Worm (Caenorhabditis elegans) whole organism, L4 larva: ENCODE data around the gene lec-11.

Experiments
- D1046.2 ChIP-seq: fragments of 200-800 bp; sonication (Bioruptor generic); IDR thresholded peaks from 2 replicates; pipeline ENCODE4 v1.3.6; 2022; ENCODE audit warnings: missing genetic modification characterization, missing compliant biosample characterization
- F10B5.3 ChIP-seq: sonication (generic microtip); optimal IDR thresholded peaks from 2 replicates; lab custom pipeline; 2016; ENCODE audit warnings: mild to moderate bottlenecking, missing genetic modification characterization, missing compliant biosample characterization
- F37D6.2 ChIP-seq: sonication (generic microtip); optimal IDR thresholded peaks from 2 replicates; lab custom pipeline; 2016; ENCODE audit warnings: mild to moderate bottlenecking, missing genetic modification characterization, missing compliant biosample characterization
- F49E8.2 ChIP-seq: sonication (generic microtip); optimal IDR thresholded peaks from 2 replicates; lab custom pipeline; 2016; ENCODE audit warnings: missing compliant biosample characterization, mild to moderate bottlenecking, missing genetic modification characterization, borderline replicate concordance
- T26A8.4 ChIP-seq: fragments of 200-800 bp; sonication (Bioruptor generic); IDR thresholded peaks from 2 replicates; pipeline ENCODE4 v1.3.6; 2022; ENCODE audit warnings: missing genetic modification characterization, missing compliant biosample characterization
- ZK337.2 ChIP-seq: fragments of 200-800 bp; sonication (Bioruptor generic); IDR thresholded peaks from 2 replicates; pipeline ENCODE4 v1.3.6; 2022; ENCODE audit warnings: missing genetic modification reagents, missing genetic modification characterization, missing compliant biosample characterization
- aha-1 ChIP-seq: fragments of 150-350 bp; peaks from one replicate; lab custom pipeline; 2014; ENCODE audit warnings: missing biosample characterization, missing genetic modification characterization
- arid-1 ChIP-seq: fragments of 200-800 bp; sonication (Bioruptor generic); conservative IDR thresholded peaks from 2 replicates; pipeline ENCODE4 v1.3.6; 2022; ENCODE audit warnings: missing genetic modification reagents, missing genetic modification characterization, missing compliant biosample characterization
- ceh-20 ChIP-seq: fragments of 200-800 bp; sonication (Bioruptor generic); IDR thresholded peaks from 2 replicates; pipeline ENCODE4 v1.3.6; 2022; ENCODE audit warnings: missing genetic modification reagents, missing genetic modification characterization, missing compliant biosample characterization
- ceh-32 ChIP-seq: sonication (generic microtip); optimal IDR thresholded peaks from 2 replicates; lab custom pipeline; 2016; ENCODE audit warnings: mild to moderate bottlenecking, missing genetic modification characterization, missing compliant biosample characterization; ENCODE audit not compliant: poor library complexity
- ceh-44 ChIP-seq: fragments of 200-800 bp; sonication (Bioruptor generic); IDR thresholded peaks from 2 replicates; pipeline ENCODE4 v1.3.6; 2022; ENCODE audit warnings: missing genetic modification reagents, missing genetic modification characterization, missing compliant biosample characterization
- ceh-62 ChIP-seq: sonication (generic microtip); optimal IDR thresholded peaks from 2 replicates; lab custom pipeline; 2017; ENCODE audit warnings: missing biosample characterization, missing genetic modification characterization
- ceh-82 ChIP-seq: sonication (generic microtip); optimal IDR thresholded peaks from 2 replicates; lab custom pipeline; 2017; ENCODE audit warnings: missing biosample characterization, missing genetic modification characterization
- daf-16 ChIP-seq, 3 experiments: sonication (generic microtip); optimal IDR thresholded peaks; 2 replicates each; lab custom pipeline; 2016 to 2017; ENCODE audit warnings: missing genetic modification characterization in 3 of 3, missing genetic modification reagents in 3 of 3, mild to moderate bottlenecking in 2 of 3, missing compliant biosample characterization in 2 of 3, missing biosample characterization in 1 of 3, moderate library complexity in 1 of 3
- daf-19 ChIP-seq: fragments of 200-800 bp; sonication (Bioruptor generic); conservative IDR thresholded peaks from 2 replicates; pipeline ENCODE4 v1.3.6; 2022; ENCODE audit warnings: missing genetic modification characterization, missing compliant biosample characterization
- daf-8 ChIP-seq: fragments of 200-800 bp; sonication (Bioruptor generic); IDR thresholded peaks from 2 replicates; pipeline ENCODE4 v1.3.6; 2022; ENCODE audit warnings: missing genetic modification characterization, missing compliant biosample characterization
- dmd-6 ChIP-seq: fragments of 200-800 bp; sonication (Bioruptor generic); IDR thresholded peaks from 2 replicates; pipeline ENCODE4 v1.3.6; 2022; ENCODE audit warnings: missing genetic modification reagents, missing genetic modification characterization, missing compliant biosample characterization
- dmd-8 ChIP-seq: fragments of 200-800 bp; sonication (Bioruptor generic); IDR thresholded peaks from 2 replicates; pipeline ENCODE4 v1.3.6; 2022; ENCODE audit warnings: missing genetic modification characterization, missing compliant biosample characterization
- dpl-1 ChIP-seq: fragments of 150-350 bp; optimal IDR thresholded peaks from 2 replicates; lab custom pipeline; 2014; ENCODE audit warnings: missing biosample characterization, missing genetic modification reagents, missing genetic modification characterization
- duxl-1 ChIP-seq: sonication (generic microtip); optimal IDR thresholded peaks from 2 replicates; lab custom pipeline; 2016; ENCODE audit warnings: mild to moderate bottlenecking, missing genetic modification characterization, moderate library complexity, missing compliant biosample characterization; ENCODE audit not compliant: poor library complexity
- dve-1 ChIP-seq: sonication (generic microtip); optimal IDR thresholded peaks from 2 replicates; lab custom pipeline; 2017; ENCODE audit warnings: antibody characterized with exemption, mild to moderate bottlenecking, missing genetic modification characterization, missing compliant biosample characterization; ENCODE audit not compliant: insufficient read depth
- egl-27 ChIP-seq: sonication (generic microtip); optimal IDR thresholded peaks from 3 replicates; lab custom pipeline; 2017; ENCODE audit warnings: missing biosample characterization, missing genetic modification reagents, missing genetic modification characterization
- fkh-10 ChIP-seq: fragments of 150-350 bp; optimal IDR thresholded peaks from 2 replicates; lab custom pipeline; 2014; ENCODE audit warnings: missing biosample characterization, missing genetic modification reagents, missing genetic modification characterization
- fos-1 ChIP-seq: fragments of 150-350 bp; optimal IDR thresholded peaks from 2 replicates; lab custom pipeline; 2014; ENCODE audit warnings: missing biosample characterization, missing genetic modification characterization
- hif-1 ChIP-seq, 2 experiments: sonication (generic microtip); optimal IDR thresholded peaks; 2 replicates each; lab custom pipeline; 2016 to 2017; ENCODE audit warnings: missing compliant biosample characterization in 2 of 2, missing genetic modification characterization in 2 of 2, missing genetic modification reagents in 2 of 2, missing genotype in 2 of 2, mild to moderate bottlenecking in 1 of 2
- hmg-1.1 ChIP-seq: fragments of 200-800 bp; sonication (Bioruptor generic); IDR thresholded peaks from 2 replicates; pipeline ENCODE4 v1.3.6; 2022; ENCODE audit warnings: missing genetic modification reagents, missing genetic modification characterization, missing compliant biosample characterization
- lim-7 ChIP-seq: fragments of 200-800 bp; sonication (Bioruptor generic); IDR thresholded peaks from 2 replicates; pipeline ENCODE4 v1.3.6; 2022; ENCODE audit warnings: missing genetic modification characterization, missing compliant biosample characterization
- lin-15B ChIP-seq: fragments of 150-350 bp; sonication (generic microtip); optimal IDR thresholded peaks from 3 replicates; lab custom pipeline; 2014; ENCODE audit warnings: missing biosample characterization, missing genetic modification characterization
- lin-38 ChIP-seq: fragments of 200-800 bp; sonication (Bioruptor generic); IDR thresholded peaks from 2 replicates; pipeline ENCODE4 v1.3.6; 2022; ENCODE audit warnings: missing genetic modification reagents, missing genetic modification characterization, missing compliant biosample characterization
- lir-3 ChIP-seq: sonication (generic microtip); optimal IDR thresholded peaks from 2 replicates; lab custom pipeline; 2016; ENCODE audit warnings: mild to moderate bottlenecking, missing genetic modification characterization, missing compliant biosample characterization
- mdt-29 ChIP-seq: fragments of 200-800 bp; sonication (Bioruptor generic); IDR thresholded peaks from 2 replicates; pipeline ENCODE4 v1.3.6; 2022; ENCODE audit warnings: missing genetic modification reagents, missing genetic modification characterization, missing compliant biosample characterization
- nhr-102 ChIP-seq: sonication (generic microtip); optimal IDR thresholded peaks from 2 replicates; lab custom pipeline; 2016; ENCODE audit warnings: mild to moderate bottlenecking, missing genetic modification characterization, moderate library complexity, missing compliant biosample characterization
- nhr-11 ChIP-seq: fragments of 150-350 bp; optimal IDR thresholded peaks from 2 replicates; lab custom pipeline; 2014; ENCODE audit warnings: missing biosample characterization, missing genetic modification characterization
- nhr-237 ChIP-seq: sonication (generic microtip); optimal IDR thresholded peaks from 2 replicates; lab custom pipeline; 2017; ENCODE audit warnings: missing biosample characterization, missing genetic modification characterization
- nhr-42 ChIP-seq: fragments of 200-800 bp; sonication (Bioruptor generic); IDR thresholded peaks from 2 replicates; pipeline ENCODE4 v1.3.6; 2022; ENCODE audit warnings: missing genetic modification characterization, missing compliant biosample characterization
- nhr-48 ChIP-seq: sonication (generic microtip); optimal IDR thresholded peaks from 2 replicates; lab custom pipeline; 2016; ENCODE audit warnings: mild to moderate bottlenecking, missing genetic modification characterization, missing compliant biosample characterization
- pha-4 ChIP-seq, 2 experiments: fragments of 150-350 bp in 1 of 2; fragments of 200-800 bp in 1 of 2; sonication (Bioruptor generic) in 1 of 2; IDR thresholded peaks in 1 of 2; optimal IDR thresholded peaks in 1 of 2; 2 replicates each; pipeline versions ENCODE4 v1.3.6 to Lab custom; 2014 to 2022; ENCODE audit warnings: missing genetic modification characterization in 2 of 2, missing genetic modification reagents in 2 of 2, missing biosample characterization in 1 of 2, missing compliant biosample characterization in 1 of 2
- saeg-2 ChIP-seq: fragments of 200-800 bp; sonication (Bioruptor generic); IDR thresholded peaks from 2 replicates; pipeline ENCODE4 v1.3.6; 2022; ENCODE audit warnings: missing genetic modification reagents, missing genetic modification characterization, missing compliant biosample characterization
- sdz-12 ChIP-seq: fragments of 200-800 bp; sonication (Bioruptor generic); optimal IDR thresholded peaks from 2 replicates; lab custom pipeline; 2018; ENCODE audit warnings: mild to moderate bottlenecking, missing genetic modification characterization, missing compliant biosample characterization
- set-16 ChIP-seq: fragments of 200-800 bp; sonication (Bioruptor generic); IDR thresholded peaks from 2 replicates; pipeline ENCODE4 v1.3.6; 2022; ENCODE audit warnings: missing genetic modification reagents, missing genetic modification characterization, missing compliant biosample characterization
- skn-1 ChIP-seq: fragments of 150-350 bp; optimal IDR thresholded peaks from 2 replicates; lab custom pipeline; 2014; ENCODE audit warnings: missing biosample characterization, missing genetic modification characterization
- snpc-4 ChIP-seq: fragments of 150-350 bp; optimal IDR thresholded peaks from 2 replicates; lab custom pipeline; 2014; ENCODE audit warnings: missing biosample characterization, missing genetic modification characterization
- spr-3 ChIP-seq: fragments of 200-800 bp; sonication (Bioruptor generic); optimal IDR thresholded peaks from 2 replicates; lab custom pipeline; 2018; ENCODE audit warnings: mild to moderate bottlenecking, missing genetic modification characterization, missing compliant biosample characterization
- unc-130 ChIP-seq: sonication (generic microtip); optimal IDR thresholded peaks from 2 replicates; lab custom pipeline; 2016; ENCODE audit warnings: missing genetic modification reagents, missing genetic modification characterization, missing compliant biosample characterization
- unc-39 ChIP-seq: sonication (generic microtip); optimal IDR thresholded peaks from 2 replicates; lab custom pipeline; 2017; ENCODE audit warnings: missing biosample characterization, missing genetic modification characterization
- vab-7 ChIP-seq: fragments of 200-800 bp; sonication (Bioruptor generic); IDR thresholded peaks from 2 replicates; pipeline ENCODE4 v1.3.6; 2022; ENCODE audit warnings: missing genetic modification reagents, missing genetic modification characterization, missing compliant biosample characterization
- zag-1 ChIP-seq: fragments of 150-350 bp; optimal IDR thresholded peaks from 2 replicates; lab custom pipeline; 2014; ENCODE audit warnings: missing biosample characterization, missing genetic modification characterization
- zfp-3 ChIP-seq: fragments of 200-800 bp; sonication (Bioruptor generic); conservative IDR thresholded peaks from 2 replicates; pipeline ENCODE4 v1.3.6; 2022; ENCODE audit warnings: missing genetic modification reagents, missing genetic modification characterization, missing compliant biosample characterization
- zip-11 ChIP-seq: fragments of 200-800 bp; sonication (Bioruptor generic); IDR thresholded peaks from 2 replicates; pipeline ENCODE4 v1.3.6; 2022; ENCODE audit warnings: missing genetic modification characterization, missing compliant biosample characterization
- zip-2 ChIP-seq: fragments of 150-350 bp; optimal IDR thresholded peaks from 2 replicates; lab custom pipeline; 2014; ENCODE audit warnings: missing biosample characterization, missing genetic modification characterization
- ztf-11 ChIP-seq: fragments of 150-350 bp; optimal IDR thresholded peaks from 2 replicates; lab custom pipeline; 2014; ENCODE audit warnings: missing biosample characterization, missing genetic modification characterization

Gene lec-11

DNA sequence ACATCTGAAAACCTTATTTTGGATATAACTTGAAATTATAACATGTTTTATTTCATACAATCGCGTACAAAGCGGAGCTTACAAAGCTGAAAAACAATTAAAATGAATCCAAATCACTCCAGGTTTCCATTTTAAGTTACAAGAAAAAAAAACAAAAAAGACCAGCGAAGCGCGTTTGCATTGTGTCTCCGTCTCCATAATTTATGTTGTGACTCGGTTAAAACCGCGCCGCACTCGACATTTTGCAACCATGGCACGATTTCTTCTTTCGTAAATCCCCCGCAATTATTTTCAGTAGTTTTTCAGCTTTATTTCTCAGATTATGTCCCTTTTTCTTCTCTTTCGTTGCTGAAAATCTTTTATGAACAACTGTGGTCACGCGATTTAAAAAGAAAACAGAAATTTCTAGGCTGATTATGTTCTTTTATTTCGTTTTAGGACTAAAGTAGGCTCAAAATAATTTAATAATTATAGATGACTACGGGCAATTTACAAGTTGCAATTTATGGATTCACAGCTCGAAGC is 4.5 kb downstream of the lec-11 start, which contains the start of the genes F38A5.2 and dnj-11 (continued):
- TF ChIP-seq dpl-1 (GFP tag; lab: Kevin White, UChicago) (peak; percentile 80), lir-3 (tag; lab: Kevin White, UChicago) (no peak), ceh-20 (GFP tag; lab: Robert Waterston, UW) (peak; percentile 31; the same call in 1 of the 2 replicates), dmd-6 (GFP tag; lab: Robert Waterston, UW) (peak; percentile 34; the same call in 1 of the 2 replicates), dmd-8 (no peak), zag-1 (tag; lab: Kevin White, UChicago) (no peak), lim-7 (GFP tag; lab: Robert Waterston, UW) (no peak), pha-4 (GFP tag; IDR thresholded peaks at IDR 0.05; lab: Robert Waterston, UW) (no peak), pha-4 (tag; optimal IDR thresholded peaks at IDR 0.05; lab: Kevin White, UChicago) (peak; percentile 80), snpc-4 (peak; percentile 43), spr-3 (GFP tag; lab: Kevin White, UChicago) (no peak), mdt-29 (GFP tag; lab: Robert Waterston, UW) (no peak), arid-1 (no peak), aha-1 (peak; percentile 95), lin-15B (tag; lab: Kevin White, UChicago) (no peak), T26A8.4 (GFP tag; lab: Robert Waterston, UW) (no peak), hmg-1.1 (GFP tag; lab: Robert Waterston, UW) (0 out of 2 replicates have a peak, but pooled peaks have one; percentile 41), ztf-11 (no peak), hif-1 (tag; optimal IDR thresholded peaks at IDR 0.05; lab: Kevin White, UChicago) (peak in 1 of 2 experiments; percentile 55), nhr-42 (no peak), egl-27 (tag; lab: Kevin White, UChicago) (no peak), unc-130 (peak; percentile 46), zip-11 (GFP tag; lab: Robert Waterston, UW) (no peak), vab-7 (no peak), ceh-32 (tag; lab: Kevin White, UChicago) (no peak), D1046.2 (GFP tag; lab: Robert Waterston, UW) (no peak), unc-39 (tag; lab: Kevin White, UChicago) (no peak), zip-2 (tag; lab: Kevin White, UChicago) (no peak), nhr-237 (tag; lab: Kevin White, UChicago) (no peak), ceh-44 (GFP tag; lab: Robert Waterston, UW) (no peak), saeg-2 (GFP tag; lab: Robert Waterston, UW) (no peak), daf-8 (no peak), F10B5.3 (tag; lab: Kevin White, UChicago) (no peak), fos-1 (tag; lab: Kevin White, UChicago) (no peak), duxl-1 (tag; lab: Kevin White, UChicago) (peak; percentile 26), ceh-62 (tag; lab: Kevin White, UChicago) (no peak), nhr-11 (tag; lab: Kevin White, UChicago) (peak; percentile 50), ceh-82 (no peak), ZK337.2 (no peak), daf-19 (no peak), zfp-3 (no peak), sdz-12 (GFP tag; lab: Kevin White, UChicago) (no peak), daf-16 (GFP tag; optimal IDR thresholded peaks at IDR 0.05; lab: Kevin White, UChicago) (no peak), daf-16 (tag; optimal IDR thresholded peaks at IDR 0.05; lab: Kevin White, UChicago) (peak; percentile 23), set-16 (GFP tag; lab: Robert Waterston, UW) (no peak), F37D6.2 (tag; lab: Kevin White, UChicago) (no peak), skn-1 (tag; lab: Kevin White, UChicago) (no peak), fkh-10 (GFP tag; lab: Kevin White, UChicago) (peak; percentile 38), dve-1 (tag; lab: Kevin White, UChicago) (peak; percentile 83), lin-38 (GFP tag; lab: Robert Waterston, UW) (peak; percentile 97), nhr-48 (tag; lab: Kevin White, UChicago) (no peak), nhr-102 (tag; lab: Kevin White, UChicago) (no peak), F49E8.2 (no peak)
